Worm (Caenorhabditis elegans): ENCODE data around the gene srh-281.

- TF ChIP-seq fos-1 (tag; optimal IDR thresholded peaks at IDR 0.05) (no peak), pha-4 (tag; optimal IDR thresholded peaks at IDR 0.05) (no peak), hmg-11 (tag; optimal IDR thresholded peaks at IDR 0.05) (no peak), nhr-11 (tag; optimal IDR thresholded peaks at IDR 0.05) (no peak), fkh-10 (GFP tag; optimal IDR thresholded peaks at IDR 0.05) (no peak), egl-27 (tag; optimal IDR thresholded peaks at IDR 0.05) (no peak), pqm-1 (tag; optimal IDR thresholded peaks at IDR 0.05) (no peak), skn-1 (tag; optimal IDR thresholded peaks at IDR 0.05) (no peak), nhr-237 (tag; optimal IDR thresholded peaks at IDR 0.05) (no peak), nfya-1 (tag; optimal IDR thresholded peaks at IDR 0.05; ENCODE audit: insufficient read depth) (no peak), ceh-82 (tag; optimal IDR thresholded peaks at IDR 0.05) (no peak), lin-15B (tag; optimal IDR thresholded peaks at IDR 0.05) (no peak)
Observed at ce11 chrV:16153375-16153774, 37.2 kb upstream of the srh-281 start, which contains the start of gene str-254.

All from whole organism, L3 larva.